Worm (Caenorhabditis elegans): ENCODE measurements around the gene srbc-48.

- no peak for TF ChIP-seq mdl-1 (tag; optimal IDR thresholded peaks at IDR 0.05)
- no peak for TF ChIP-seq mdt-29 (GFP tag; IDR thresholded peaks at IDR 0.05)
- TF ChIP-seq daf-12 (tag; optimal IDR thresholded peaks at IDR 0.05): no peak
- no peak for TF ChIP-seq dmd-9 (GFP tag; IDR thresholded peaks at IDR 0.05)
- no peak for TF ChIP-seq dmd-6 (GFP tag; IDR thresholded peaks at IDR 0.05)
- TF ChIP-seq pha-4 (GFP tag; IDR thresholded peaks at IDR 0.05): no peak
- TF ChIP-seq pha-4 (tag; optimal IDR thresholded peaks at IDR 0.05): no peak
- no peak for TF ChIP-seq lin-13 (GFP tag; optimal IDR thresholded peaks at IDR 0.05)
- TF ChIP-seq mxl-3 (GFP tag; optimal IDR thresholded peaks at IDR 0.05): no peak
Measured at ce11 chrV:15858292-15858691, 38.2 kb downstream of the srbc-48 start, which contains the start of gene srh-148.
